Fruit fly (Drosophila melanogaster) whole organism, embryonic: Measurements from ENCODE around the gene Dcps.

ENCODE experiments used
- C15 ChIP-seq: fragments of 200-800 bp; sonication (Bioruptor generic); IDR thresholded peaks from 3 replicates; pipeline ENCODE4 v1.3.6; 2022; ENCODE audit warnings: missing biosample characterization, missing genetic modification characterization
- CG10209 ChIP-seq: fragments of 200-800 bp; sonication (Bioruptor generic); optimal IDR thresholded peaks from 3 replicates; lab custom pipeline; 2017; ENCODE audit warnings: missing biosample characterization, mild to moderate bottlenecking, missing genetic modification characterization, missing genetic modification reagents
- CG10321 ChIP-seq: fragments of 200-800 bp; sonication (Bioruptor generic); IDR thresholded peaks from 2 replicates; pipeline ENCODE4 v1.3.6; 2022; ENCODE audit warnings: missing biosample characterization, missing genetic modification characterization
- CG10462 ChIP-seq: fragments of 200-800 bp; sonication (Bioruptor generic); optimal IDR thresholded peaks from 2 replicates; lab custom pipeline; 2016; ENCODE audit warnings: missing biosample characterization, missing genetic modification characterization
- CG11695 ChIP-seq: fragments of 200-800 bp; sonication (Bioruptor generic); IDR thresholded peaks from 3 replicates; pipeline ENCODE4 v1.3.6; 2022; ENCODE audit warnings: missing biosample characterization, missing genetic modification characterization
- CG12391 ChIP-seq: fragments of 200-800 bp; sonication (Bioruptor generic); optimal IDR thresholded peaks from 3 replicates; lab custom pipeline; 2018; ENCODE audit warnings: missing biosample characterization, mild to moderate bottlenecking, missing genetic modification characterization, moderate library complexity
- CG17568 ChIP-seq: fragments of 200-800 bp; sonication (Bioruptor generic); optimal IDR thresholded peaks from 2 replicates; lab custom pipeline; 2018; ENCODE audit warnings: missing biosample characterization, mild to moderate bottlenecking, missing genetic modification characterization, moderate library complexity
- CG18764 ChIP-seq: fragments of 200-800 bp; sonication (Bioruptor generic); optimal IDR thresholded peaks from 3 replicates; lab custom pipeline; 2016; ENCODE audit warnings: missing biosample characterization, missing genetic modification characterization
- CG2120 ChIP-seq: fragments of 200-800 bp; sonication (Bioruptor generic); optimal IDR thresholded peaks from 3 replicates; lab custom pipeline; 2016; ENCODE audit warnings: missing biosample characterization, missing genetic modification characterization
- CG30020 ChIP-seq: fragments of 200-800 bp; optimal IDR thresholded peaks from 2 replicates; lab custom pipeline; 2019; ENCODE audit warnings: missing biosample characterization, mild to moderate bottlenecking, missing genetic modification characterization, moderate library complexity
- CG33213 ChIP-seq: fragments of 200-800 bp; sonication (Bioruptor generic); optimal IDR thresholded peaks from 3 replicates; lab custom pipeline; 2016; ENCODE audit warnings: missing biosample characterization, missing genetic modification characterization
- CG3838 ChIP-seq: fragments of 200-800 bp; sonication (Bioruptor generic); optimal IDR thresholded peaks from 3 replicates; lab custom pipeline; 2016; ENCODE audit warnings: missing biosample characterization, missing genetic modification characterization
- CG3847 ChIP-seq: fragments of 200-800 bp; sonication (Bioruptor generic); IDR thresholded peaks from 2 replicates; pipeline ENCODE4 v1.3.6; 2022; ENCODE audit warnings: missing biosample characterization, missing genetic modification characterization
- CG42726 ChIP-seq: fragments of 200-800 bp; sonication (Bioruptor generic); IDR thresholded peaks from 2 replicates; pipeline ENCODE4 v1.3.6; 2022; ENCODE audit warnings: missing biosample characterization, missing genetic modification characterization; ENCODE audit not compliant: partially characterized antibody
- CG4282 ChIP-seq: fragments of 200-800 bp; sonication (Bioruptor generic); optimal IDR thresholded peaks from 2 replicates; lab custom pipeline; 2016; ENCODE audit warnings: missing biosample characterization, missing genetic modification characterization
- CG4404 ChIP-seq: fragments of 200-800 bp; sonication (Bioruptor generic); IDR thresholded peaks from 2 replicates; pipeline ENCODE4 v1.3.6; 2022; ENCODE audit warnings: missing biosample characterization, missing genetic modification characterization
- CG4424 ChIP-seq: fragments of 200-800 bp; sonication (Bioruptor generic); optimal IDR thresholded peaks from 3 replicates; lab custom pipeline; 2016; ENCODE audit warnings: missing biosample characterization, missing genetic modification characterization
- CG6813 ChIP-seq: fragments of 200-800 bp; sonication (Bioruptor generic); optimal IDR thresholded peaks from 2 replicates; lab custom pipeline; 2017; ENCODE audit warnings: missing biosample characterization, missing genetic modification characterization, mild to moderate bottlenecking, moderate library complexity, missing genetic modification reagents
- CG7928 ChIP-seq: fragments of 200-800 bp; sonication (Bioruptor generic); optimal IDR thresholded peaks from 2 replicates; lab custom pipeline; 2017; ENCODE audit warnings: missing biosample characterization, mild to moderate bottlenecking, missing genetic modification characterization
- CG8478 ChIP-seq: fragments of >200 bp; optimal IDR thresholded peaks from 2 replicates; lab custom pipeline; 2018
- CG9215 ChIP-seq: fragments of 200-800 bp; sonication (Bioruptor generic); IDR thresholded peaks from 2 replicates; pipeline ENCODE4 v1.3.6; 2022; ENCODE audit warnings: missing biosample characterization, missing genetic modification characterization
- CTCF ChIP-seq: fragments of 200-800 bp; sonication (Bioruptor generic); optimal IDR thresholded peaks from 2 replicates; lab custom pipeline; 2017; ENCODE audit warnings: missing biosample characterization, mild to moderate bottlenecking, missing genetic modification characterization, moderate library complexity
- Dad ChIP-seq: fragments of 200-800 bp; sonication (Bioruptor generic); optimal IDR thresholded peaks from 3 replicates; lab custom pipeline; 2016; ENCODE audit warnings: missing biosample characterization, missing genetic modification characterization
- Doc3 ChIP-seq: fragments of 200-800 bp; sonication (Bioruptor generic); IDR thresholded peaks from 3 replicates; pipeline ENCODE4 v1.3.6; 2022; ENCODE audit warnings: missing biosample characterization, missing genetic modification characterization; ENCODE audit not compliant: partially characterized antibody
- Dp ChIP-seq: fragments of 200-800 bp; sonication (Bioruptor generic); optimal IDR thresholded peaks from 2 replicates; lab custom pipeline; 2018; ENCODE audit warnings: missing biosample characterization, mild to moderate bottlenecking, missing genetic modification characterization, moderate library complexity
- Gug ChIP-seq: fragments of 200-800 bp; sonication (Bioruptor generic); IDR thresholded peaks from 4 replicates; pipeline ENCODE4 v1.3.6; 2022; ENCODE audit warnings: missing biosample characterization, missing genetic modification characterization
- Lhr ChIP-seq: fragments of 200-800 bp; sonication (Bioruptor generic); optimal IDR thresholded peaks from 3 replicates; lab custom pipeline; 2017; ENCODE audit warnings: mild to moderate bottlenecking, missing biosample characterization, missing genetic modification reagents, missing genetic modification characterization
- Mrtf ChIP-seq: fragments of 200-800 bp; sonication (Bioruptor generic); IDR thresholded peaks from 3 replicates; pipeline ENCODE4 v1.3.6; 2022; ENCODE audit warnings: missing biosample characterization, missing genetic modification characterization
- Myb ChIP-seq: fragments of 200-800 bp; sonication (Bioruptor generic); optimal IDR thresholded peaks from 2 replicates; lab custom pipeline; 2016; ENCODE audit warnings: missing biosample characterization, missing genetic modification characterization
- al ChIP-seq: fragments of 200-800 bp; sonication (Bioruptor generic); IDR thresholded peaks from 2 replicates; pipeline ENCODE4 v1.3.6; 2022; ENCODE audit warnings: missing biosample characterization, missing genetic modification characterization
- ara ChIP-seq: fragments of 200-800 bp; sonication (Bioruptor generic); IDR thresholded peaks from 2 replicates; pipeline ENCODE4 v1.3.6; 2022; ENCODE audit warnings: missing biosample characterization, missing genetic modification characterization
- bab2 ChIP-seq: fragments of 200-800 bp; sonication (Bioruptor generic); optimal IDR thresholded peaks from 2 replicates; lab custom pipeline; 2016; ENCODE audit warnings: missing biosample characterization, missing genetic modification characterization
- bigmax ChIP-seq: fragments of 200-800 bp; sonication (Bioruptor generic); optimal IDR thresholded peaks from 2 replicates; lab custom pipeline; 2018; ENCODE audit warnings: missing biosample characterization, mild to moderate bottlenecking, missing genetic modification characterization
- bsh ChIP-seq, 2 experiments: fragments of 200-800 bp; sonication (Bioruptor generic); optimal IDR thresholded peaks; 2 replicates each; lab custom pipeline; 2017 to 2018; ENCODE audit warnings: mild to moderate bottlenecking in 2 of 2, missing biosample characterization in 2 of 2, missing genetic modification characterization in 2 of 2, moderate library complexity in 1 of 2
- ftz-f1 ChIP-seq: fragments of 200-800 bp; sonication (Bioruptor generic); optimal IDR thresholded peaks from 2 replicates; lab custom pipeline; 2016; ENCODE audit warnings: missing biosample characterization, missing genetic modification characterization
- gcm ChIP-seq: fragments of 200-800 bp; sonication (Bioruptor generic); optimal IDR thresholded peaks from 2 replicates; lab custom pipeline; 2019; ENCODE audit warnings: missing biosample characterization, mild to moderate bottlenecking, missing genetic modification characterization, moderate library complexity
- grn ChIP-seq: fragments of 200-800 bp; sonication (Bioruptor generic); optimal IDR thresholded peaks from 3 replicates; lab custom pipeline; 2017; ENCODE audit warnings: missing biosample characterization, missing genetic modification characterization
- kay ChIP-seq: fragments of 200-800 bp; sonication (Bioruptor generic); optimal IDR thresholded peaks from 2 replicates; lab custom pipeline; 2016; ENCODE audit warnings: missing biosample characterization, missing genetic modification characterization
- pnt ChIP-seq: fragments of 200-800 bp; sonication (Bioruptor generic); optimal IDR thresholded peaks from 3 replicates; lab custom pipeline; 2016; ENCODE audit warnings: missing biosample characterization, missing genetic modification characterization
- pros ChIP-seq: fragments of 200-800 bp; sonication (Bioruptor generic); optimal IDR thresholded peaks from 3 replicates; lab custom pipeline; 2019; ENCODE audit warnings: missing biosample characterization, mild to moderate bottlenecking, missing genetic modification characterization, moderate library complexity
- sc ChIP-seq, 3 experiments: fragments of >200 bp in 2 of 3; fragments of 200-800 bp in 1 of 3; sonication (Bioruptor generic) in 1 of 3; optimal IDR thresholded peaks; 2 replicates in 2 of 3; 3 replicates in 1 of 3; lab custom pipeline; 2017; ENCODE audit warnings: mild to moderate bottlenecking in 1 of 3, missing biosample characterization in 1 of 3, missing genetic modification characterization in 1 of 3, missing genetic modification reagents in 1 of 3
- sens-2 ChIP-seq: fragments of 200-800 bp; sonication (Bioruptor generic); IDR thresholded peaks from 2 replicates; pipeline ENCODE4 v1.3.6; 2022; ENCODE audit warnings: missing biosample characterization, missing genetic modification characterization
- sug ChIP-seq: fragments of 200-800 bp; optimal IDR thresholded peaks from 2 replicates; lab custom pipeline; 2019; ENCODE audit warnings: missing biosample characterization, mild to moderate bottlenecking, missing genetic modification characterization, moderate library complexity
- tll ChIP-seq, 2 experiments: fragments of 200-800 bp in 1 of 2; fragments of >200 bp in 1 of 2; sonication (Bioruptor generic) in 1 of 2; optimal IDR thresholded peaks; 2 replicates each; lab custom pipeline; 2017 to 2019; ENCODE audit warnings: missing biosample characterization in 2 of 2, missing genetic modification characterization in 2 of 2, mild to moderate bottlenecking in 1 of 2, moderate library complexity in 1 of 2
- twi ChIP-seq: fragments of 200-800 bp; optimal IDR thresholded peaks from 2 replicates; lab custom pipeline; 2019; ENCODE audit warnings: missing biosample characterization, mild to moderate bottlenecking, missing genetic modification characterization, moderate library complexity
- unpg ChIP-seq: fragments of 200-800 bp; sonication (Bioruptor generic); optimal IDR thresholded peaks from 3 replicates; lab custom pipeline; 2018; ENCODE audit warnings: missing biosample characterization, mild to moderate bottlenecking, missing genetic modification characterization, moderate library complexity
- z ChIP-seq: fragments of 200-800 bp; sonication (Bioruptor generic); IDR thresholded peaks from 3 replicates; pipeline ENCODE4 v1.3.6; 2022; ENCODE audit warnings: missing biosample characterization, missing genetic modification characterization

Gene Dcps

dm6 chr3R:5791497-5791896, 36.9 kb upstream of the Dcps start, which contains the start of gene Hpf1 (continued):
- TF ChIP-seq CTCF (GFP tag; lab: Kevin White, UChicago) (peak; percentile 74), bab2 (peak; percentile 99), CG10209 (GFP tag; lab: Kevin White, UChicago) (peak; percentile 98), CG4404 (GFP tag; lab: Robert Waterston, UW) (peak; percentile 97), CG7928 (GFP tag; lab: Kevin White, UChicago) (peak; percentile 80), CG6813 (GFP tag; lab: Kevin White, UChicago) (peak; percentile 96), C15 (GFP tag; lab: Robert Waterston, UW) (peak; percentile 94), Dp (GFP tag; lab: Kevin White, UChicago) (peak; percentile 52), gcm (GFP tag; lab: Kevin White, UChicago) (peak; percentile 97), bsh (GFP tag; optimal IDR thresholded peaks at IDR 0.05; lab: Kevin White, UChicago) (peak; percentile 97 to 98), bigmax (GFP tag; lab: Kevin White, UChicago) (peak; percentile 73), al (GFP tag; lab: Robert Waterston, UW) (peak; percentile 98), CG33213 (GFP tag; lab: Kevin White, UChicago) (peak; percentile 98), CG9215 (GFP tag; lab: Robert Waterston, UW) (peak; percentile 97)

dm6 chr3R:5789025-5789953, 34.7 kb upstream of the Dcps start, which contains the start of the genes Hat1 and Rpn5:
Gene Hat1, minus strand, starts transcription at chr3R:5789384.
Gene Rpn5, plus strand, starts transcription at chr3R:5789493.
- TF ChIP-seq unpg (GFP tag; lab: Kevin White, UChicago) (peak; percentile 66), CG10321 (GFP tag; lab: Robert Waterston, UW) (no peak; the same call in 1 of the 2 replicates), sug (tag; lab: Kevin White, UChicago) (peak; percentile 70), CG4282 (GFP tag; lab: Kevin White, UChicago) (peak; percentile 91), ara (GFP tag; lab: Robert Waterston, UW) (no peak), CG3847 (GFP tag; lab: Robert Waterston, UW) (peak; percentile 86), Mrtf (GFP tag; lab: Robert Waterston, UW) (no peak), tll (GFP tag; optimal IDR thresholded peaks at IDR 0.05; lab: Kevin White, UChicago) (peak; percentile 59 to 78), pnt (GFP tag; lab: Kevin White, UChicago) (peak; percentile 88), CG6813 (GFP tag; lab: Kevin White, UChicago) (no peak), pros (no peak), Dad (peak; percentile 88), CG10462 (peak; percentile 23), sens-2 (no peak), CG12391 (tag; lab: Kevin White, UChicago) (peak; percentile 86), grn (GFP tag; lab: Kevin White, UChicago) (peak; percentile 70), CG4424 (peak; percentile 91), sc (optimal IDR thresholded peaks at IDR 0.05; lab: Kevin White, UChicago) (no peak), sc (GFP tag; optimal IDR thresholded peaks at IDR 0.05; lab: Kevin White, UChicago) (peak; percentile 63), Myb (GFP tag; lab: Kevin White, UChicago) (peak; percentile 78), twi (tag; lab: Kevin White, UChicago) (peak; percentile 61), ftz-f1 (peak; percentile 4), CG11695 (GFP tag; lab: Robert Waterston, UW) (peak; percentile 44; the same call in 1 of the 3 replicates), Lhr (GFP tag; lab: Kevin White, UChicago) (peak; percentile 72), Doc3 (GFP tag; lab: Robert Waterston, UW) (peak; percentile 73), CG30020 (tag; lab: Kevin White, UChicago) (peak; percentile 42), CG42726 (peak; percentile 43; the same call in 1 of the 2 replicates), CG2120 (peak; percentile 96), CG3838 (GFP tag; lab: Kevin White, UChicago) (peak; percentile 59), CG18764 (peak; percentile 79), CG17568 (GFP tag; lab: Kevin White, UChicago) (no peak), z (GFP tag; lab: Robert Waterston, UW) (no peak), kay (peak; percentile 87), Gug (GFP tag; lab: Robert Waterston, UW) (peak; percentile 61; the same call in 3 of the 4 replicates), CG8478 (no peak)
